Fruit fly (Drosophila melanogaster): ENCODE data around the gene CG43084.

DNA sequence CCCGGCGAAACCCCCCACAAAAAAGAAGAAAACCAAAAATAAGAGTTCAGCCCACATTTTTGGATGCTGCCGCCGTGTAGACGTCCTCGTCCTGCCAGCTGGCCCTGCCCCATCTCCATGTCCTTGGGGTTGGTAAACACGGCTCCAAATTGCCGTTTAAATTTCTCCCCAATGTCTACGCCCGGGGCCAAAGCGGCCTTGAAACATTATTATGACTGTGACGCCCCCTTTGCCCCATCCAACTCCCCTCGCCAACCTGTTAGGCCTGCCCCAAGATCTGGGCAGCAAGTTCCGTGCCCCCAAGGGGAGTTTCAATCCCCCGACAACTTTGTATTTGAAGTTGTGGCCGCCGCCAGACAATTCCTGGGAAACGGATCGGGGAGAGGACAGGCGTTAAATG, 33.8 kb upstream of the CG43084 start:
- TF ChIP-seq CG4496 (GFP tag; IDR thresholded peaks at IDR 0.05) (no peak), Pif1B (GFP tag; optimal IDR thresholded peaks at IDR 0.05) (no peak), CG9948 (tag; optimal IDR thresholded peaks at IDR 0.05) (no peak), CG8301 (tag; optimal IDR thresholded peaks at IDR 0.05) (no peak), rn (GFP tag; IDR thresholded peaks at IDR 0.05) (no peak), Ets98B (GFP tag; IDR thresholded peaks at IDR 0.05) (no peak), gl (tag; optimal IDR thresholded peaks at IDR 0.05) (no peak), CG12605 (GFP tag; IDR thresholded peaks at IDR 0.05) (no peak), CG10348 (GFP tag; IDR thresholded peaks at IDR 0.05) (no peak), Pif1A (GFP tag; optimal IDR thresholded peaks at IDR 0.05) (no peak)

All from whole organism, pupa.